Worm (Caenorhabditis elegans) whole organism, young adult: ENCODE data around the gene str-134.
A peak's percentile ranks its signal among the peaks of the same experiment; 100 is the strongest.

Experiments used
- C06A6.2 ChIP-seq: fragments of 200-800 bp; sonication (Bioruptor generic); conservative IDR thresholded peaks from 2 replicates; pipeline ENCODE4 v1.3.6; 2022; ENCODE audit warnings: missing genetic modification characterization, missing compliant biosample characterization
- F23B12.7 ChIP-seq: sonication (generic microtip); optimal IDR thresholded peaks from 2 replicates; lab custom pipeline; 2017; ENCODE audit warnings: missing genetic modification characterization, mild to moderate bottlenecking, missing compliant biosample characterization, antibody characterized with exemption, moderate library complexity; ENCODE audit not compliant: insufficient read depth
- F33H1.4 ChIP-seq: fragments of 200-800 bp; sonication (Bioruptor generic); IDR thresholded peaks from 2 replicates; pipeline ENCODE4 v1.3.6; 2022; ENCODE audit warnings: missing genetic modification reagents, missing genetic modification characterization, missing compliant biosample characterization
- F37B4.10 ChIP-seq: fragments of 200-800 bp; sonication (Bioruptor generic); IDR thresholded peaks from 2 replicates; pipeline ENCODE4 v1.3.6; 2022; ENCODE audit warnings: missing genetic modification characterization, missing compliant biosample characterization
- F52B5.7 ChIP-seq: sonication (generic microtip); optimal IDR thresholded peaks from 2 replicates; lab custom pipeline; 2016; ENCODE audit warnings: mild to moderate bottlenecking, missing genetic modification characterization, missing compliant biosample characterization
- F57A8.1 ChIP-seq: fragments of 200-800 bp; sonication (Bioruptor generic); optimal IDR thresholded peaks from 2 replicates; lab custom pipeline; 2018; ENCODE audit warnings: mild to moderate bottlenecking, missing genetic modification characterization, moderate library complexity, missing compliant biosample characterization
- Y53G8AR.9 ChIP-seq: fragments of 200-800 bp; sonication (Bioruptor generic); conservative IDR thresholded peaks from 2 replicates; pipeline ENCODE4 v1.3.6; 2022; ENCODE audit warnings: missing genetic modification reagents, missing genetic modification characterization, missing compliant biosample characterization
- bed-1 ChIP-seq: fragments of 200-800 bp; sonication (Bioruptor generic); IDR thresholded peaks from 2 replicates; pipeline ENCODE4 v1.3.6; 2022; ENCODE audit warnings: missing genetic modification reagents, missing genetic modification characterization, missing compliant biosample characterization
- cebp-1 ChIP-seq, 2 experiments: fragments of 200-800 bp in 1 of 2; sonication (Bioruptor generic) in 1 of 2; sonication (generic microtip) in 1 of 2; IDR thresholded peaks in 1 of 2; optimal IDR thresholded peaks in 1 of 2; 2 replicates each; pipeline versions ENCODE4 v1.3.6 to Lab custom; 2017 to 2022; ENCODE audit warnings: missing compliant biosample characterization in 2 of 2, missing genetic modification characterization in 2 of 2, mild to moderate bottlenecking in 1 of 2, missing genetic modification reagents in 1 of 2, moderate library complexity in 1 of 2
- ceh-100 ChIP-seq: fragments of 200-800 bp; sonication (Bioruptor generic); IDR thresholded peaks from 2 replicates; pipeline ENCODE4 v1.3.6; 2022; ENCODE audit warnings: missing genetic modification reagents, missing genetic modification characterization, missing compliant biosample characterization
- ceh-27 ChIP-seq: fragments of 200-800 bp; sonication (Bioruptor generic); optimal IDR thresholded peaks from 2 replicates; lab custom pipeline; 2018; ENCODE audit warnings: mild to moderate bottlenecking, missing genetic modification characterization, moderate library complexity, missing compliant biosample characterization
- ceh-40 ChIP-seq: fragments of 200-800 bp; sonication (Bioruptor generic); IDR thresholded peaks from 2 replicates; pipeline ENCODE4 v1.3.6; 2022; ENCODE audit warnings: missing genetic modification characterization, missing compliant biosample characterization
- fkh-3 ChIP-seq: sonication (generic microtip); optimal IDR thresholded peaks from 2 replicates; lab custom pipeline; 2016; ENCODE audit warnings: mild to moderate bottlenecking, missing genetic modification characterization, missing compliant biosample characterization
- him-1 ChIP-seq: sonication (generic microtip); optimal IDR thresholded peaks from 2 replicates; lab custom pipeline; 2016; ENCODE audit warnings: missing genotype, missing genetic modification reagents, missing genetic modification characterization, missing compliant biosample characterization
- hlh-26 ChIP-seq: fragments of 200-800 bp; sonication (Bioruptor generic); conservative IDR thresholded peaks from 2 replicates; pipeline ENCODE4 v1.3.6; 2022; ENCODE audit warnings: missing genetic modification reagents, missing genetic modification characterization, missing compliant biosample characterization
- hmg-1.2 ChIP-seq: fragments of 200-800 bp; sonication (Bioruptor generic); IDR thresholded peaks from 2 replicates; pipeline ENCODE4 v1.3.6; 2022; ENCODE audit warnings: missing genetic modification reagents, missing genetic modification characterization, missing compliant biosample characterization
- lin-26 ChIP-seq: fragments of 200-800 bp; sonication (Bioruptor generic); IDR thresholded peaks from 2 replicates; pipeline ENCODE4 v1.3.6; 2022; ENCODE audit warnings: missing genetic modification reagents, missing genetic modification characterization, missing compliant biosample characterization
- lin-35 ChIP-seq, 3 experiments: fragments of 150-350 bp in 2 of 3; sonication (generic microtip) in 1 of 3; optimal IDR thresholded peaks; 2 replicates each; lab custom pipeline; 2014 to 2018; ENCODE audit warnings: missing biosample characterization in 3 of 3, missing genetic modification characterization in 3 of 3, missing genetic modification reagents in 3 of 3
- lin-40 ChIP-seq: sonication (generic microtip); optimal IDR thresholded peaks from 2 replicates; lab custom pipeline; 2016; ENCODE audit warnings: missing genetic modification characterization, mild to moderate bottlenecking, missing compliant biosample characterization, missing genotype, missing genetic modification reagents
- lin-54 ChIP-seq: fragments of 200-800 bp; sonication (Bioruptor generic); optimal IDR thresholded peaks from 2 replicates; lab custom pipeline; 2018; ENCODE audit warnings: mild to moderate bottlenecking, missing genetic modification characterization, missing compliant biosample characterization
- lsl-1 ChIP-seq: fragments of 200-800 bp; sonication (Bioruptor generic); optimal IDR thresholded peaks from 2 replicates; lab custom pipeline; 2018; ENCODE audit warnings: mild to moderate bottlenecking, missing genetic modification characterization, moderate library complexity, missing compliant biosample characterization
- madf-6 ChIP-seq: fragments of 200-800 bp; sonication (Bioruptor generic); IDR thresholded peaks from 2 replicates; pipeline ENCODE4 v1.3.6; 2022; ENCODE audit warnings: missing genetic modification reagents, missing genetic modification characterization, missing compliant biosample characterization
- madf-8 ChIP-seq: fragments of 200-800 bp; sonication (Bioruptor generic); conservative IDR thresholded peaks from 2 replicates; pipeline ENCODE4 v1.3.6; 2022; ENCODE audit warnings: missing genetic modification reagents, missing genetic modification characterization, missing compliant biosample characterization
- mcd-1 ChIP-seq: fragments of 200-800 bp; sonication (Bioruptor generic); IDR thresholded peaks from 2 replicates; pipeline ENCODE4 v1.3.6; 2022; ENCODE audit warnings: missing genetic modification reagents, missing genetic modification characterization, missing compliant biosample characterization
- nfya-2 ChIP-seq: fragments of 200-800 bp; sonication (Bioruptor generic); IDR thresholded peaks from 2 replicates; pipeline ENCODE4 v1.3.6; 2022; ENCODE audit warnings: missing genetic modification reagents, missing genetic modification characterization, missing compliant biosample characterization
- nfyb-1 ChIP-seq: fragments of 200-800 bp; sonication (Bioruptor generic); IDR thresholded peaks from 2 replicates; pipeline ENCODE4 v1.3.6; 2022; ENCODE audit warnings: missing genetic modification reagents, missing genetic modification characterization, missing compliant biosample characterization
- nhr-179 ChIP-seq: sonication (generic microtip); optimal IDR thresholded peaks from 2 replicates; lab custom pipeline; 2016; ENCODE audit warnings: mild to moderate bottlenecking, missing genetic modification characterization, missing compliant biosample characterization
- nhr-27 ChIP-seq: fragments of 200-800 bp; sonication (Bioruptor generic); optimal IDR thresholded peaks from 2 replicates; lab custom pipeline; 2018; ENCODE audit warnings: mild to moderate bottlenecking, missing genetic modification characterization, moderate library complexity, missing compliant biosample characterization
- rcor-1 ChIP-seq: fragments of 200-800 bp; sonication (Bioruptor generic); IDR thresholded peaks from 2 replicates; pipeline ENCODE4 v1.3.6; 2022; ENCODE audit warnings: missing genetic modification reagents, missing genetic modification characterization, missing compliant biosample characterization
- rec-8 ChIP-seq, 2 experiments: sonication (generic microtip); optimal IDR thresholded peaks; 2 replicates each; lab custom pipeline; 2016; ENCODE audit warnings: mild to moderate bottlenecking in 2 of 2, missing genetic modification characterization in 2 of 2, missing genetic modification reagents in 2 of 2, missing genotype in 2 of 2, missing biosample characterization in 1 of 2, missing compliant biosample characterization in 1 of 2, moderate library complexity in 1 of 2
- repo-1 ChIP-seq: sonication (generic microtip); optimal IDR thresholded peaks from 2 replicates; lab custom pipeline; 2017; ENCODE audit warnings: mild to moderate bottlenecking, missing genetic modification characterization, missing compliant biosample characterization
- sea-2 ChIP-seq: fragments of 200-800 bp; sonication (Bioruptor generic); IDR thresholded peaks from 2 replicates; pipeline ENCODE4 v1.3.6; 2022; ENCODE audit warnings: missing genetic modification characterization, missing compliant biosample characterization
- snpc-1.1 ChIP-seq: sonication (generic microtip); optimal IDR thresholded peaks from 2 replicates; lab custom pipeline; 2017; ENCODE audit warnings: missing genetic modification characterization, mild to moderate bottlenecking, missing compliant biosample characterization, antibody characterized with exemption, moderate library complexity, missing genotype, missing genetic modification reagents; ENCODE audit not compliant: insufficient read depth
- snpc-1.3 ChIP-seq: sonication (generic microtip); optimal IDR thresholded peaks from 2 replicates; lab custom pipeline; 2017; ENCODE audit warnings: missing genetic modification characterization, mild to moderate bottlenecking, missing compliant biosample characterization, antibody characterized with exemption, moderate library complexity, missing genotype, missing genetic modification reagents; ENCODE audit not compliant: insufficient read depth
- snpc-3.4 ChIP-seq: sonication (generic microtip); optimal IDR thresholded peaks from 2 replicates; lab custom pipeline; 2017; ENCODE audit warnings: missing genetic modification characterization, mild to moderate bottlenecking, missing compliant biosample characterization, antibody characterized with exemption, moderate library complexity, missing genotype, missing genetic modification reagents
- snpc-4 ChIP-seq, 5 experiments: fragments of 150-350 bp in 1 of 5; sonication (generic microtip) in 4 of 5; optimal IDR thresholded peaks; 2 replicates each; lab custom pipeline; 2014 to 2018; ENCODE audit warnings: missing genetic modification characterization in 5 of 5, missing biosample characterization in 3 of 5, antibody characterized with exemption in 2 of 5, mild to moderate bottlenecking in 2 of 5, missing compliant biosample characterization in 2 of 5, missing genotype in 2 of 5, moderate library complexity in 2 of 5, missing genetic modification reagents in 1 of 5
- sptf-2 ChIP-seq: fragments of 200-800 bp; sonication (Bioruptor generic); optimal IDR thresholded peaks from 2 replicates; lab custom pipeline; 2018; ENCODE audit warnings: mild to moderate bottlenecking, missing genetic modification characterization, missing compliant biosample characterization
- tbp1 ChIP-seq: fragments of 200-800 bp; sonication (Bioruptor generic); optimal IDR thresholded peaks from 2 replicates; lab custom pipeline; 2018; ENCODE audit warnings: mild to moderate bottlenecking, missing genetic modification characterization, missing compliant biosample characterization
- tlf-1 ChIP-seq: fragments of 200-800 bp; sonication (Bioruptor generic); optimal IDR thresholded peaks from 2 replicates; lab custom pipeline; 2018; ENCODE audit warnings: mild to moderate bottlenecking, missing genetic modification characterization, missing compliant biosample characterization
- ztf-18 ChIP-seq: sonication (generic microtip); optimal IDR thresholded peaks from 2 replicates; lab custom pipeline; 2016; ENCODE audit warnings: missing genotype, mild to moderate bottlenecking, missing genetic modification characterization, missing compliant biosample characterization
- ztf-25 ChIP-seq: fragments of 200-800 bp; sonication (Bioruptor generic); IDR thresholded peaks from 2 replicates; pipeline ENCODE4 v1.3.6; 2022; ENCODE audit warnings: missing genetic modification reagents, missing genetic modification characterization, missing compliant biosample characterization
- ztf-26 ChIP-seq: sonication (generic microtip); optimal IDR thresholded peaks from 2 replicates; lab custom pipeline; 2017; ENCODE audit warnings: missing genetic modification characterization, missing compliant biosample characterization

The str-134 gene

ce11 chrV:764732-765131, 21.3 kb downstream of the str-134 start, which contains the start of gene str-238:
Gene str-238, plus strand, starts transcription at chrV:765032.
- TF ChIP-seq snpc-3.4 (tag; lab: Kevin White, UChicago) (no peak), F52B5.7 (tag; lab: Kevin White, UChicago) (no peak), bed-1 (GFP tag; lab: Robert Waterston, UW) (no peak), nfya-2 (GFP tag; lab: Robert Waterston, UW) (no peak), F37B4.10 (GFP tag; lab: Robert Waterston, UW) (no peak), ztf-18 (tag; lab: Kevin White, UChicago) (no peak), rec-8 (tag; optimal IDR thresholded peaks at IDR 0.05; lab: Kevin White, UChicago) (no peak), tlf-1 (GFP tag; lab: Kevin White, UChicago) (no peak)

- TF ChIP-seq sea-2 (GFP tag; lab: Robert Waterston, UW) (no peak), lin-40 (no peak), Y53G8AR.9 (GFP tag; lab: Robert Waterston, UW) (no peak), repo-1 (tag; lab: Kevin White, UChicago) (no peak), ztf-26 (no peak)
Observed at ce11 chrV:772210-772609, 28.8 kb downstream of the str-134 start.

DNA sequence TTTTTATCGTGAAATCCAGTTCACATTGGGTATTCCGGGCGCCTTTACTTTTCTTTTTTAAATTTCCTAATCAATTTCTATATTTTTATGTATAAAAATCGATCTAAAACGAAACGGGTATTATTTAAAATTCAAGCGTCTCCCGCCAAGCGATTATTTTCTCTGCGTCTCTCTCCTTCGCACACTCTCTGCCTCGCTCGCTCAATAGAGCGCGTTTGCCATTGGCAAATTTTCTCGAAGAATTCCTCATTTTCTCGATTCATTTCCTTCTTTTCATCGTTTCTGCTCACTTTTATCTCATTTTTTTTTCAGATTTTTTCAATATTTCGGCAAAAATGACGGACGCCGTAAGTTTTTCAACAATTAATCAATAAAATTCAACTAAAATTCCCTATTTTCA, 29.8 kb downstream of the str-134 start, which contains the start of gene sti-1:
Gene sti-1 (plus strand): TSS at position 263 of the 400 bp plus-strand sequence.
- no peak for TF ChIP-seq C06A6.2 (GFP tag; lab: Robert Waterston, UW)
- peak; percentile 30 for TF ChIP-seq F23B12.7
- TF ChIP-seq lin-54 = peak; percentile 94
- peak; percentile 98 for TF ChIP-seq mcd-1 (GFP tag; lab: Robert Waterston, UW)
- TF ChIP-seq snpc-1.3 (tag; lab: Kevin White, UChicago) = peak; percentile 36
- no peak for TF ChIP-seq ceh-40 (GFP tag; lab: Robert Waterston, UW)
- TF ChIP-seq madf-6 (GFP tag; lab: Robert Waterston, UW) = peak; percentile 72
- TF ChIP-seq lin-35 (GFP tag; optimal IDR thresholded peaks at IDR 0.05; lab: Kevin White, UChicago) = peak; percentile 39 to 85 (median 72)
- no peak for TF ChIP-seq hlh-26
- TF ChIP-seq nhr-179 (tag; lab: Kevin White, UChicago) = no peak
- peak; percentile 99 for TF ChIP-seq hmg-1.2 (GFP tag; lab: Robert Waterston, UW)
- TF ChIP-seq snpc-3.4 (tag; lab: Kevin White, UChicago) = peak; percentile 55
- TF ChIP-seq lin-40 = peak; percentile 78
- no peak for TF ChIP-seq sea-2 (GFP tag; lab: Robert Waterston, UW)
- peak; percentile 38 for TF ChIP-seq lsl-1
- no peak for TF ChIP-seq lin-26 (GFP tag; lab: Robert Waterston, UW)
- no peak for TF ChIP-seq Y53G8AR.9 (GFP tag; lab: Robert Waterston, UW)
- peak; percentile 32 for TF ChIP-seq snpc-1.1 (tag; lab: Kevin White, UChicago)
- peak; percentile 47 for TF ChIP-seq ceh-27
- TF ChIP-seq tbp1 (GFP tag; lab: Kevin White, UChicago) = peak; percentile 55
- TF ChIP-seq cebp-1 (GFP tag; IDR thresholded peaks at IDR 0.05; lab: Robert Waterston, UW) = no peak
- peak; percentile 59 for TF ChIP-seq cebp-1 (tag; optimal IDR thresholded peaks at IDR 0.05; lab: Kevin White, UChicago)
- no peak for TF ChIP-seq ztf-25 (GFP tag; lab: Robert Waterston, UW)
- peak; percentile 56 for TF ChIP-seq tlf-1 (GFP tag; lab: Kevin White, UChicago)
- TF ChIP-seq rcor-1 (GFP tag; lab: Robert Waterston, UW) = peak; percentile 64; the same call in 1 of the 2 replicates
- TF ChIP-seq nfyb-1 = peak; percentile 44; the same call in 1 of the 2 replicates
- no peak for TF ChIP-seq nhr-27 (tag; lab: Kevin White, UChicago)
- peak; percentile 24 for TF ChIP-seq him-1 (tag; lab: Kevin White, UChicago)
- peak; percentile 34 for TF ChIP-seq madf-8
- peak; percentile 28; the same call in 1 of the 2 replicates for TF ChIP-seq F33H1.4
- no peak for TF ChIP-seq fkh-3 (tag; lab: Kevin White, UChicago)
- TF ChIP-seq ceh-100 (GFP tag; lab: Robert Waterston, UW) = no peak
- no peak for TF ChIP-seq sptf-2 (GFP tag; lab: Kevin White, UChicago)
- TF ChIP-seq snpc-4 (GFP tag; optimal IDR thresholded peaks at IDR 0.05; lab: Kevin White, UChicago) = no peak
- TF ChIP-seq snpc-4 (tag; optimal IDR thresholded peaks at IDR 0.05; lab: Kevin White, UChicago) = peak in 3 of 4 experiments; percentile 23 to 65 (median 61)
- no peak for TF ChIP-seq F57A8.1
